Worm (Caenorhabditis elegans): ENCODE data around the gene ufd-2.
A peak's percentile ranks its signal among the peaks of the same experiment; 100 is the strongest.

Gene ufd-2

ce11 chrII:8091528-8091927, 29.0 kb downstream of the ufd-2 start (continued):
- TF ChIP-seq rnt-1 (tag; optimal IDR thresholded peaks at IDR 0.05) (peak; percentile 83), nhr-84 (tag; optimal IDR thresholded peaks at IDR 0.05) (no peak), nhr-71 (tag; optimal IDR thresholded peaks at IDR 0.05) (peak; percentile 87), unc-130 (tag; optimal IDR thresholded peaks at IDR 0.05) (peak; percentile 8), snu-23 (GFP tag; optimal IDR thresholded peaks at IDR 0.05) (peak; percentile 83), isw-1 (GFP tag; IDR thresholded peaks at IDR 0.05) (peak; percentile 11; the same call in 1 of the 2 replicates), pax-3 (tag; optimal IDR thresholded peaks at IDR 0.05) (peak; percentile 39)

- TF ChIP-seq unc-86 (tag; optimal IDR thresholded peaks at IDR 0.05) (no peak), efl-1 (optimal IDR thresholded peaks at IDR 0.05) (no peak), efl-1 (GFP tag; optimal IDR thresholded peaks at IDR 0.05 in 1 of 2) (peak in 1 of 2 experiments; percentile 60), blmp-1 (tag; optimal IDR thresholded peaks at IDR 0.05) (peak; percentile 21)
Measured at ce11 chrII:8092537-8092936, 30.0 kb downstream of the ufd-2 start, which contains the start of gene ltd-1. TSS of gene ltd-1 (minus strand) at chrII:8092754.

- TF ChIP-seq jun-1 (tag; optimal IDR thresholded peaks at IDR 0.05), result no peak
- TF ChIP-seq nhr-90 (tag; optimal IDR thresholded peaks at IDR 0.05; ENCODE audit: poor library complexity), result no peak
- TF ChIP-seq fkh-4 (tag; optimal IDR thresholded peaks at IDR 0.05; ENCODE audit: borderline replicate concordance), result no peak
- no peak for TF ChIP-seq tbx-2 (tag; optimal IDR thresholded peaks at IDR 0.05)
- no peak for TF ChIP-seq zag-1 (tag; optimal IDR thresholded peaks at IDR 0.05)
- TF ChIP-seq grh-1 (GFP tag; IDR thresholded peaks at IDR 0.05), result no peak
- no peak for TF ChIP-seq snpc-4 (tag; optimal IDR thresholded peaks at IDR 0.05)
- TF ChIP-seq lsy-2 (tag; optimal IDR thresholded peaks at IDR 0.05), result no peak
- no peak for TF ChIP-seq ama-1 (optimal IDR thresholded peaks at IDR 0.05)
- no peak for TF ChIP-seq hpl-2 (GFP tag; optimal IDR thresholded peaks at IDR 0.05)
- no peak for TF ChIP-seq lir-3 (tag; optimal IDR thresholded peaks at IDR 0.05; ENCODE audit: poor library complexity)
- no peak for TF ChIP-seq aha-1 (tag; optimal IDR thresholded peaks at IDR 0.05)
- TF ChIP-seq alr-1 (tag; optimal IDR thresholded peaks at IDR 0.05; ENCODE audit: borderline replicate concordance), result no peak
- no peak for TF ChIP-seq sup-37 (GFP tag; optimal IDR thresholded peaks at IDR 0.05)
- TF ChIP-seq ztf-4 (tag; optimal IDR thresholded peaks at IDR 0.05), result no peak
- no peak for TF ChIP-seq zip-4 (GFP tag; optimal IDR thresholded peaks at IDR 0.05)
Measured at ce11 chrII:8093283-8093682, 30.7 kb downstream of the ufd-2 start.

ce11 chrII:8093914-8094313, 31.4 kb downstream of the ufd-2 start:
- TF ChIP-seq mab-9 (GFP tag; IDR thresholded peaks at IDR 0.05) (no peak), blmp-1 (tag; optimal IDR thresholded peaks at IDR 0.05) (peak; percentile 58)

ce11 chrII:8099212-8099784, 36.8 kb downstream of the ufd-2 start:
- TF ChIP-seq sup-37 (GFP tag; optimal IDR thresholded peaks at IDR 0.05), result no peak
- peak; percentile 35 for TF ChIP-seq nhr-71 (tag; optimal IDR thresholded peaks at IDR 0.05)
- TF ChIP-seq blmp-1 (tag; optimal IDR thresholded peaks at IDR 0.05), result peak; percentile 93
- peak in 1 of 2 experiments; percentile 27 for TF ChIP-seq lin-35 (GFP tag; optimal IDR thresholded peaks at IDR 0.05)
- peak; percentile 51 for TF ChIP-seq snu-23 (GFP tag; optimal IDR thresholded peaks at IDR 0.05)
- peak; percentile 53 for TF ChIP-seq mep-1 (tag; optimal IDR thresholded peaks at IDR 0.05)
- no peak for TF ChIP-seq lin-39 (tag; optimal IDR thresholded peaks at IDR 0.05)
- peak in 1 of 6 experiments; percentile 3 for TF ChIP-seq elt-3 (tag; optimal IDR thresholded peaks at IDR 0.05)
- no peak for TF ChIP-seq ama-1 (optimal IDR thresholded peaks at IDR 0.05)
- TF ChIP-seq nhr-85 (tag), result peak; percentile 84
- no peak for TF ChIP-seq aha-1 (tag; optimal IDR thresholded peaks at IDR 0.05)
- peak; percentile 9 for TF ChIP-seq nhr-20 (tag; optimal IDR thresholded peaks at IDR 0.05)
- TF ChIP-seq lin-14 (GFP tag; optimal IDR thresholded peaks at IDR 0.05), result peak; percentile 76
- no peak for TF ChIP-seq C16A3.4 (tag; optimal IDR thresholded peaks at IDR 0.05)
- TF ChIP-seq efl-1 (optimal IDR thresholded peaks at IDR 0.05), result no peak
- peak in 1 of 2 experiments; percentile 92 for TF ChIP-seq efl-1 (GFP tag; optimal IDR thresholded peaks at IDR 0.05 in 1 of 2)
- TF ChIP-seq dpl-1 (GFP tag; optimal IDR thresholded peaks at IDR 0.05), result peak in 1 of 3 experiments; percentile 0
